Worm (Caenorhabditis elegans): ENCODE data around the gene K02C4.2.

The K02C4.2 gene

ce11 chrII:8028246-8028694, 47.3 kb upstream of the K02C4.2 start (continued):
- TF ChIP-seq nhr-76 (tag; optimal IDR thresholded peaks at IDR 0.05) (no peak), zfp-2 (tag; optimal IDR thresholded peaks at IDR 0.05) (peak; percentile 72), R02D3.7 (tag; optimal IDR thresholded peaks at IDR 0.05) (no peak), daf-8 (GFP tag; IDR thresholded peaks at IDR 0.05) (0 out of 2 replicates have a peak, but pooled peaks have one; percentile 15), dve-1 (tag; optimal IDR thresholded peaks at IDR 0.05; ENCODE audit: insufficient read depth) (peak; percentile 98), unc-130 (GFP tag; optimal IDR thresholded peaks at IDR 0.05) (no peak), vab-7 (GFP tag; IDR thresholded peaks at IDR 0.05) (peak; percentile 81), madf-5 (GFP tag; IDR thresholded peaks at IDR 0.05) (no peak), aly-2 (tag; optimal IDR thresholded peaks at IDR 0.05) (no peak), Y105C5A.15 (GFP tag; IDR thresholded peaks at IDR 0.05) (no peak), dmd-6 (GFP tag; IDR thresholded peaks at IDR 0.05) (peak; percentile 91), ama-1 (optimal IDR thresholded peaks at IDR 0.05) (no peak), mes-2 (tag; optimal IDR thresholded peaks at IDR 0.05; ENCODE audit: poor library complexity, severe bottlenecking) (peak; percentile 74)

- TF ChIP-seq nhr-111 (GFP tag; optimal IDR thresholded peaks at IDR 0.05), result no peak
- TF ChIP-seq duxl-1 (tag; optimal IDR thresholded peaks at IDR 0.05; ENCODE audit: poor library complexity), result no peak
- no peak for TF ChIP-seq zfp-3 (GFP tag; conservative IDR thresholded peaks at IDR 0.05)
- TF ChIP-seq pqm-1 (tag; optimal IDR thresholded peaks at IDR 0.05), result no peak
- no peak for TF ChIP-seq lin-13 (GFP tag; optimal IDR thresholded peaks at IDR 0.05)
- TF ChIP-seq daf-8 (GFP tag; IDR thresholded peaks at IDR 0.05), result no peak
- TF ChIP-seq mdt-29 (GFP tag; IDR thresholded peaks at IDR 0.05), result no peak
- TF ChIP-seq egl-27 (tag; optimal IDR thresholded peaks at IDR 0.05), result no peak
- TF ChIP-seq snpc-1.2 (GFP tag; IDR thresholded peaks at IDR 0.05), result no peak
- TF ChIP-seq spr-3 (GFP tag; optimal IDR thresholded peaks at IDR 0.05), result no peak
- no peak for TF ChIP-seq F49E8.2 (tag; optimal IDR thresholded peaks at IDR 0.05; ENCODE audit: borderline replicate concordance)
- TF ChIP-seq hlh-11 (tag; optimal IDR thresholded peaks at IDR 0.05), result no peak
- TF ChIP-seq madf-5 (GFP tag; IDR thresholded peaks at IDR 0.05), result no peak
- no peak for TF ChIP-seq T26A8.4 (GFP tag; IDR thresholded peaks at IDR 0.05)
- no peak for TF ChIP-seq F10B5.3 (tag; optimal IDR thresholded peaks at IDR 0.05)
- no peak for TF ChIP-seq T20F7.1 (GFP tag; optimal IDR thresholded peaks at IDR 0.05)
- no peak for TF ChIP-seq skn-1 (tag; optimal IDR thresholded peaks at IDR 0.05)
- TF ChIP-seq ceh-82 (tag; optimal IDR thresholded peaks at IDR 0.05), result no peak
- TF ChIP-seq unc-62 (GFP tag; optimal IDR thresholded peaks at IDR 0.05 in 1 of 2), result no peak
- no peak for TF ChIP-seq unc-62 (tag; optimal IDR thresholded peaks at IDR 0.05)
- no peak for TF ChIP-seq nhr-28 (tag; optimal IDR thresholded peaks at IDR 0.05)
Observed at ce11 chrII:8028730-8029129, 46.8 kb upstream of the K02C4.2 start.

- no peak for TF ChIP-seq zip-2 (tag; optimal IDR thresholded peaks at IDR 0.05)
- no peak for TF ChIP-seq aha-1 (tag)
- no peak for TF ChIP-seq zfp-3 (GFP tag; conservative IDR thresholded peaks at IDR 0.05)
- no peak for TF ChIP-seq unc-39 (tag; optimal IDR thresholded peaks at IDR 0.05)
- peak; percentile 46; the same call in 1 of the 2 replicates for TF ChIP-seq php-3 (GFP tag; IDR thresholded peaks at IDR 0.05)
- peak; percentile 43 for TF ChIP-seq pqm-1 (tag; optimal IDR thresholded peaks at IDR 0.05)
- no peak for TF ChIP-seq jun-1 (tag; optimal IDR thresholded peaks at IDR 0.05)
- no peak for TF ChIP-seq mes-2 (tag; optimal IDR thresholded peaks at IDR 0.05; ENCODE audit: poor library complexity, severe bottlenecking)
- TF ChIP-seq F26F4.8 (GFP tag; conservative IDR thresholded peaks at IDR 0.05), result no peak
- TF ChIP-seq nhr-42 (GFP tag; IDR thresholded peaks at IDR 0.05), result no peak
- TF ChIP-seq unc-130 (GFP tag; optimal IDR thresholded peaks at IDR 0.05), result no peak
- no peak for TF ChIP-seq zag-1 (tag; optimal IDR thresholded peaks at IDR 0.05)
- TF ChIP-seq mdl-1 (tag; optimal IDR thresholded peaks at IDR 0.05), result no peak
- no peak for TF ChIP-seq snpc-4 (tag; optimal IDR thresholded peaks at IDR 0.05)
- no peak for TF ChIP-seq ceh-82 (tag; optimal IDR thresholded peaks at IDR 0.05)
- no peak for TF ChIP-seq aly-2 (tag; optimal IDR thresholded peaks at IDR 0.05)
- TF ChIP-seq Y48G9A.11 (GFP tag; IDR thresholded peaks at IDR 0.05), result no peak
- TF ChIP-seq hmg-1.1 (GFP tag; IDR thresholded peaks at IDR 0.05), result no peak
- no peak for TF ChIP-seq ceh-28 (tag; optimal IDR thresholded peaks at IDR 0.05)
- TF ChIP-seq lim-7 (GFP tag; IDR thresholded peaks at IDR 0.05), result no peak
- TF ChIP-seq nhr-48 (tag; optimal IDR thresholded peaks at IDR 0.05), result peak; percentile 41
- TF ChIP-seq daf-16 (GFP tag; optimal IDR thresholded peaks at IDR 0.05), result peak in 1 of 2 experiments; percentile 11
- TF ChIP-seq daf-16 (tag; optimal IDR thresholded peaks at IDR 0.05), result peak; percentile 49
- TF ChIP-seq mxl-3 (GFP tag; optimal IDR thresholded peaks at IDR 0.05), result no peak
- 0 out of 2 replicates have a peak, but pooled peaks have one; percentile 10 for TF ChIP-seq lin-1 (GFP tag; IDR thresholded peaks at IDR 0.05)
Observed at ce11 chrII:8032657-8033056, 42.9 kb upstream of the K02C4.2 start, which contains the start of gene nrf-6. Gene nrf-6 (minus strand): TSS chrII:8032708.
